Fruit fly (Drosophila melanogaster) whole organism, prepupa: Measurements from ENCODE around the gene CG6431.

Experiments
- Blimp-1 ChIP-seq: fragments of 200-800 bp; sonication (Bioruptor generic); optimal IDR thresholded peaks from 3 replicates; lab custom pipeline; 2017; ENCODE audit warnings: missing biosample characterization, missing genetic modification characterization, mild to moderate bottlenecking, moderate library complexity, missing genetic modification reagents
- CG10631 ChIP-seq: fragments of 200-800 bp; sonication (Bioruptor generic); optimal IDR thresholded peaks from 2 replicates; lab custom pipeline; 2016; ENCODE audit warnings: missing biosample characterization, missing genetic modification characterization
- CG10669 ChIP-seq: fragments of 200-800 bp; sonication (Bioruptor generic); optimal IDR thresholded peaks from 3 replicates; lab custom pipeline; 2018; ENCODE audit warnings: missing biosample characterization, mild to moderate bottlenecking, missing genetic modification characterization, moderate library complexity
- CG11762 ChIP-seq: fragments of 200-800 bp; sonication (Bioruptor generic); optimal IDR thresholded peaks from 3 replicates; lab custom pipeline; 2016; ENCODE audit warnings: missing biosample characterization, missing genetic modification characterization; ENCODE audit not compliant: insufficient read depth
- CG15336 ChIP-seq: fragments of 200-800 bp; sonication (Bioruptor generic); IDR thresholded peaks from 2 replicates; pipeline ENCODE4 v1.3.6; 2022; ENCODE audit warnings: missing biosample characterization, missing genetic modification characterization
- CG1621 ChIP-seq: fragments of 200-800 bp; sonication (Bioruptor generic); optimal IDR thresholded peaks from 3 replicates; lab custom pipeline; 2018; ENCODE audit warnings: missing biosample characterization, mild to moderate bottlenecking, missing genetic modification characterization
- CG3032 ChIP-seq: fragments of 200-800 bp; optimal IDR thresholded peaks from 2 replicates; lab custom pipeline; 2019; ENCODE audit warnings: missing biosample characterization, mild to moderate bottlenecking, missing genetic modification characterization, moderate library complexity
- CG34406 ChIP-seq: fragments of 200-800 bp; sonication (Bioruptor generic); optimal IDR thresholded peaks from 3 replicates; lab custom pipeline; 2016; ENCODE audit warnings: missing biosample characterization, missing genetic modification characterization
- CG3919 ChIP-seq: fragments of 200-800 bp; sonication (Bioruptor generic); optimal IDR thresholded peaks from 3 replicates; lab custom pipeline; 2016; ENCODE audit warnings: missing biosample characterization, missing genetic modification characterization
- CG4318 ChIP-seq: fragments of 200-800 bp; sonication (Bioruptor generic); optimal IDR thresholded peaks from 3 replicates; lab custom pipeline; 2017; ENCODE audit warnings: missing biosample characterization, mild to moderate bottlenecking, missing genetic modification characterization
- CG6163 ChIP-seq: fragments of 200-800 bp; sonication (Bioruptor generic); IDR thresholded peaks from 3 replicates; pipeline ENCODE4 v1.3.6; 2022; ENCODE audit warnings: missing biosample characterization, missing genetic modification characterization
- CG6276 ChIP-seq: fragments of 200-800 bp; sonication (Bioruptor generic); optimal IDR thresholded peaks from 2 replicates; lab custom pipeline; 2017; ENCODE audit warnings: missing biosample characterization, mild to moderate bottlenecking, missing genetic modification characterization
- CG6854 ChIP-seq: fragments of 200-800 bp; sonication (Bioruptor generic); optimal IDR thresholded peaks from 2 replicates; lab custom pipeline; 2017; ENCODE audit warnings: missing biosample characterization, mild to moderate bottlenecking, missing genetic modification characterization
- CG8119 ChIP-seq: fragments of 200-800 bp; sonication (Bioruptor generic); IDR thresholded peaks from 3 replicates; pipeline ENCODE4 v1.3.6; 2022; ENCODE audit warnings: missing biosample characterization, missing genetic modification characterization
- Eip75B ChIP-seq: fragments of 200-800 bp; sonication (Bioruptor generic); optimal IDR thresholded peaks from 3 replicates; lab custom pipeline; 2016; ENCODE audit warnings: missing biosample characterization, missing genetic modification characterization
- Eip78C ChIP-seq: fragments of 200-800 bp; sonication (Bioruptor generic); peaks from one replicate; lab custom pipeline; 2016; ENCODE audit warnings: missing biosample characterization, missing genetic modification characterization
- Eip93F ChIP-seq: fragments of 200-800 bp; sonication (Bioruptor generic); optimal IDR thresholded peaks from 2 replicates; lab custom pipeline; 2016; ENCODE audit warnings: missing biosample characterization, mild to moderate bottlenecking, missing genetic modification characterization
- Ets96B ChIP-seq: fragments of 200-800 bp; optimal IDR thresholded peaks from 2 replicates; lab custom pipeline; 2019; ENCODE audit warnings: missing biosample characterization, mild to moderate bottlenecking, missing genetic modification characterization, moderate library complexity
- Hr38 ChIP-seq: sonication (Bioruptor generic); optimal IDR thresholded peaks from 2 replicates; lab custom pipeline; 2016; ENCODE audit warnings: missing biosample characterization, missing genetic modification characterization
- Hr4 ChIP-seq: fragments of 200-800 bp; sonication (Bioruptor generic); optimal IDR thresholded peaks from 3 replicates; lab custom pipeline; 2016; ENCODE audit warnings: missing biosample characterization, missing genetic modification characterization
- Lpt ChIP-seq: fragments of 200-800 bp; sonication (Bioruptor generic); optimal IDR thresholded peaks from 3 replicates; lab custom pipeline; 2016; ENCODE audit warnings: missing biosample characterization, missing genetic modification characterization
- Met ChIP-seq: fragments of 200-800 bp; sonication (Bioruptor generic); optimal IDR thresholded peaks from 3 replicates; lab custom pipeline; 2016; ENCODE audit warnings: missing biosample characterization, missing genetic modification characterization
- OdsH ChIP-seq: fragments of 200-800 bp; sonication (Bioruptor generic); optimal IDR thresholded peaks from 3 replicates; lab custom pipeline; 2016; ENCODE audit warnings: missing biosample characterization, missing genetic modification characterization
- achi ChIP-seq: fragments of 200-800 bp; sonication (Bioruptor generic); optimal IDR thresholded peaks from 3 replicates; lab custom pipeline; 2016; ENCODE audit warnings: missing biosample characterization, missing genetic modification characterization
- acj6 ChIP-seq: fragments of 200-800 bp; sonication (Bioruptor generic); optimal IDR thresholded peaks from 3 replicates; lab custom pipeline; 2016; ENCODE audit warnings: missing biosample characterization, missing genetic modification characterization
- dac ChIP-seq: fragments of 200-800 bp; sonication (Bioruptor generic); optimal IDR thresholded peaks from 2 replicates; lab custom pipeline; 2017; ENCODE audit warnings: missing biosample characterization, mild to moderate bottlenecking, missing genetic modification characterization
- fd59A ChIP-seq: fragments of 200-800 bp; sonication (Bioruptor generic); optimal IDR thresholded peaks from 2 replicates; lab custom pipeline; 2017; ENCODE audit warnings: missing biosample characterization, mild to moderate bottlenecking, missing genetic modification characterization, missing genetic modification reagents
- fkh ChIP-seq: fragments of 200-800 bp; sonication (Bioruptor generic); optimal IDR thresholded peaks from 3 replicates; lab custom pipeline; 2017; ENCODE audit warnings: missing biosample characterization, mild to moderate bottlenecking, missing genetic modification characterization, moderate library complexity
- pdm3 ChIP-seq: fragments of 200-800 bp; sonication (Bioruptor generic); optimal IDR thresholded peaks from 3 replicates; lab custom pipeline; 2016; ENCODE audit warnings: missing biosample characterization, missing genetic modification characterization
- svp ChIP-seq: fragments of 200-800 bp; sonication (Bioruptor generic); peaks from one replicate; lab custom pipeline; 2016; ENCODE audit warnings: missing biosample characterization, missing genetic modification characterization
- vri ChIP-seq: fragments of 200-800 bp; sonication (Bioruptor generic); optimal IDR thresholded peaks from 3 replicates; lab custom pipeline; 2016; ENCODE audit warnings: missing biosample characterization, mild to moderate bottlenecking, missing genetic modification characterization

CG6431 gene

DNA sequence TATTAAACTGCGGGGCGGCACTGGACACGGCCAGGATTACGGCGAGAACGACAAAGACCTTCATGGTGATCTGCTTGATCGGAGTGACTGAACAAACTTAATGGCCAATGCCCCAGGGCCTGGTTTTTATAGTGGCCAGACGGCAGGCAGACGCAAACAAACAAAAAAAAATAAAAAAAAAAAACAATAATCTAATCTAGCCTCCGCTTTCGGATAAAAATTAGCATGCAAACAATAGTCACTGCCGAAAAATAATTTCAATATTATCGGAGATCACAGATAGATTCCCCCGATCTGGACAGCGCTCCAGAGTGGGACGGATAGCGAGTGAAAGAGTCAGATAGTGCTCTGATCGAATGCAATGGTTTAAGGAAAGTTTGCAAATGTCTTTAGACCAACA is 39.7 kb upstream of the CG6431 start, which contains the start of gene CG7299:
Gene CG7299, minus strand, starts transcription at position 101 of the 400 bp plus-strand sequence.
- TF ChIP-seq acj6 (GFP tag; lab: Kevin White, UChicago) (no peak), Hr4 (GFP tag; lab: Kevin White, UChicago) (no peak), Eip75B (GFP tag; lab: Kevin White, UChicago) (no peak), CG3919 (GFP tag; lab: Kevin White, UChicago) (no peak), Blimp-1 (GFP tag; lab: Kevin White, UChicago) (no peak), Lpt (GFP tag; lab: Kevin White, UChicago) (no peak), achi (GFP tag; lab: Kevin White, UChicago) (no peak), CG6854 (GFP tag; lab: Kevin White, UChicago) (no peak), fkh (no peak), Eip78C (GFP tag; lab: Kevin White, UChicago) (no peak), OdsH (GFP tag; lab: Kevin White, UChicago) (no peak), svp (GFP tag; lab: Kevin White, UChicago) (no peak), Ets96B (tag; lab: Kevin White, UChicago) (no peak)

- TF ChIP-seq CG1621 (no peak), Blimp-1 (GFP tag; lab: Kevin White, UChicago) (no peak), CG6163 (GFP tag; lab: Robert Waterston, UW) (no peak), CG10631 (no peak), dac (GFP tag; lab: Kevin White, UChicago) (no peak), CG11762 (GFP tag; lab: Kevin White, UChicago) (no peak), CG10669 (no peak), CG15336 (no peak), CG34406 (GFP tag; lab: Kevin White, UChicago) (no peak), CG8119 (GFP tag; lab: Robert Waterston, UW) (no peak), Eip75B (GFP tag; lab: Kevin White, UChicago) (no peak), Hr38 (GFP tag; lab: Kevin White, UChicago) (no peak), Ets96B (tag; lab: Kevin White, UChicago) (no peak), OdsH (GFP tag; lab: Kevin White, UChicago) (no peak)
- TF ChIP-seq, all 60 proteins: peak for 0
Observed at dm6 chr2L:10685666-10686065, 38.3 kb upstream of the CG6431 start.

dm6 chr2L:10687009-10687793 is 36.8 kb upstream of the CG6431 start, which contains the start of gene CG7296:
Gene CG7296 (minus strand): TSS chr2L:10687066.
- peak; percentile 10 for TF ChIP-seq Eip78C (GFP tag; lab: Kevin White, UChicago)
- TF ChIP-seq CG1621, result peak; percentile 33
- no peak for TF ChIP-seq Eip93F (GFP tag; lab: Kevin White, UChicago)

DNA sequence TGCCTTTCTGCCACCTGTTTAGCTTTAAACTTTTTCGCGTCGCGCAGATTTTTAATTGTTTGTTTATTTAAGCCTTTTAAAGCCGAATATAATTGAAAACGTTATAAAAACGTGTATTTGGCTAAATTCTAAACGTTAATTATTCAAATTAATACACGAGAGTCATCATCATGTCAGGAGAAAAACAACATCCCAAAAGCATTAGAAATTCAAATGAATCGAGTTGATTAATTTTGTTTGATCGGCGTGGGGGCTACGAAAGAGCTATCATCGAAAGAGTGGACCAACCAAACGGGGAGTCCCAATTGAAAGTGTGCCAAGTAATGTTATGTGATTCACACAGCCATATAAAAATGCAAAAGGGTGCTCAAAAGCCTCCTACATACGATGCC is 36.2 kb upstream of the CG6431 start:
- no peak for TF ChIP-seq CG3032 (tag; lab: Kevin White, UChicago)
- no peak for TF ChIP-seq svp (GFP tag; lab: Kevin White, UChicago)
- TF ChIP-seq CG8119 (GFP tag; lab: Robert Waterston, UW), result no peak
- TF ChIP-seq CG4318, result no peak

- TF ChIP-seq vri (GFP tag; lab: Kevin White, UChicago) (no peak), Met (GFP tag; lab: Kevin White, UChicago) (no peak), CG6276 (GFP tag; lab: Kevin White, UChicago) (no peak), CG6163 (GFP tag; lab: Robert Waterston, UW) (no peak), fd59A (no peak), pdm3 (no peak)
Observed at dm6 chr2L:10688764-10689163, 35.2 kb upstream of the CG6431 start.
